Worm (Caenorhabditis elegans): ENCODE measurements around the gene sek-1.

The sek-1 gene

ce11 chrX:7794306-7794743 is 22.2 kb upstream of the sek-1 start (continued):
- TF ChIP-seq efl-1 (optimal IDR thresholded peaks at IDR 0.05) = no peak
- peak in 1 of 2 experiments; percentile 88 for TF ChIP-seq efl-1 (GFP tag; optimal IDR thresholded peaks at IDR 0.05 in 1 of 2)
- no peak for TF ChIP-seq unc-98 (GFP tag; IDR thresholded peaks at IDR 0.05)
- no peak for TF ChIP-seq lir-3 (tag; optimal IDR thresholded peaks at IDR 0.05; ENCODE audit: poor library complexity)
- TF ChIP-seq nhr-85 (tag) = no peak
- no peak for TF ChIP-seq lin-13 (GFP tag; optimal IDR thresholded peaks at IDR 0.05)
- TF ChIP-seq hlh-17 (GFP tag; optimal IDR thresholded peaks at IDR 0.05; ENCODE audit: borderline replicate concordance) = no peak
- no peak for TF ChIP-seq alr-1 (tag; optimal IDR thresholded peaks at IDR 0.05; ENCODE audit: borderline replicate concordance)
- no peak for TF ChIP-seq ceh-88 (GFP tag; IDR thresholded peaks at IDR 0.05)
- TF ChIP-seq nhr-11 (tag; optimal IDR thresholded peaks at IDR 0.05) = no peak
- no peak for TF ChIP-seq C34B4.2 (tag; optimal IDR thresholded peaks at IDR 0.05)
- peak; percentile 48 for TF ChIP-seq C16A3.4 (tag; optimal IDR thresholded peaks at IDR 0.05)
- peak in 1 of 2 experiments; percentile 31 for TF ChIP-seq mdl-1 (tag; optimal IDR thresholded peaks at IDR 0.05)
- TF ChIP-seq nhr-237 (tag; optimal IDR thresholded peaks at IDR 0.05) = no peak
- TF ChIP-seq tbx-2 (tag; optimal IDR thresholded peaks at IDR 0.05) = no peak
- TF ChIP-seq ceh-90 (tag; optimal IDR thresholded peaks at IDR 0.05) = no peak
- TF ChIP-seq mef-2 (tag; optimal IDR thresholded peaks at IDR 0.05) = no peak
- TF ChIP-seq sptf-1 (tag; optimal IDR thresholded peaks at IDR 0.05) = no peak
- no peak for TF ChIP-seq pag-3 (tag; optimal IDR thresholded peaks at IDR 0.05; ENCODE audit: borderline replicate concordance, insufficient read depth)
- no peak for TF ChIP-seq ama-1 (optimal IDR thresholded peaks at IDR 0.05)
- TF ChIP-seq egl-13 (tag; optimal IDR thresholded peaks at IDR 0.05) = no peak
- no peak for TF ChIP-seq zip-4 (GFP tag; optimal IDR thresholded peaks at IDR 0.05)
- TF ChIP-seq unc-62 (GFP tag; optimal IDR thresholded peaks at IDR 0.05) = no peak
- no peak for TF ChIP-seq nhr-84 (tag; optimal IDR thresholded peaks at IDR 0.05)
- TF ChIP-seq grh-1 (GFP tag; IDR thresholded peaks at IDR 0.05) = no peak
- peak in 1 of 2 experiments; percentile 40 for TF ChIP-seq lin-35 (GFP tag; optimal IDR thresholded peaks at IDR 0.05)
- TF ChIP-seq elt-3 (tag; optimal IDR thresholded peaks at IDR 0.05) = peak in 1 of 6 experiments; percentile 42
- no peak for TF ChIP-seq unc-86 (tag; optimal IDR thresholded peaks at IDR 0.05)
- no peak for TF ChIP-seq fkh-8 (tag; optimal IDR thresholded peaks at IDR 0.05)
- no peak for TF ChIP-seq ceh-82 (tag; optimal IDR thresholded peaks at IDR 0.05)
- TF ChIP-seq pqm-1 (tag; optimal IDR thresholded peaks at IDR 0.05) = no peak
- no peak for TF ChIP-seq lin-14 (GFP tag; optimal IDR thresholded peaks at IDR 0.05)
- TF ChIP-seq mab-9 (GFP tag; IDR thresholded peaks at IDR 0.05) = no peak
- TF ChIP-seq ces-1 (GFP tag; optimal IDR thresholded peaks at IDR 0.05) = no peak
- peak; percentile 2 for TF ChIP-seq dsc-1 (tag; optimal IDR thresholded peaks at IDR 0.05)
- no peak for TF ChIP-seq vab-15 (tag; optimal IDR thresholded peaks at IDR 0.05)
- no peak for TF ChIP-seq ceh-8 (GFP tag; optimal IDR thresholded peaks at IDR 0.05)
- no peak for TF ChIP-seq C04F5.9 (tag; optimal IDR thresholded peaks at IDR 0.05)
- TF ChIP-seq nhr-12 (tag; optimal IDR thresholded peaks at IDR 0.05) = no peak
- TF ChIP-seq aly-2 (tag; optimal IDR thresholded peaks at IDR 0.05) = no peak
- TF ChIP-seq sup-37 (GFP tag; optimal IDR thresholded peaks at IDR 0.05) = no peak
- TF ChIP-seq nhr-77 (tag; optimal IDR thresholded peaks at IDR 0.05) = no peak
- no peak for TF ChIP-seq lsy-2 (tag; optimal IDR thresholded peaks at IDR 0.05)
- peak; percentile 11 for TF ChIP-seq rnt-1 (tag; optimal IDR thresholded peaks at IDR 0.05)
- TF ChIP-seq F16B12.6 (tag; optimal IDR thresholded peaks at IDR 0.05) = no peak
- peak; percentile 19 for TF ChIP-seq snu-23 (GFP tag; optimal IDR thresholded peaks at IDR 0.05)
- peak; percentile 4 for TF ChIP-seq nhr-47 (tag; optimal IDR thresholded peaks at IDR 0.05)
- TF ChIP-seq ets-5 (GFP tag; IDR thresholded peaks at IDR 0.05) = no peak
- TF ChIP-seq nhr-28 (tag; optimal IDR thresholded peaks at IDR 0.05) = no peak
- TF ChIP-seq blmp-1 (tag; optimal IDR thresholded peaks at IDR 0.05) = peak; percentile 68
- no peak for TF ChIP-seq unc-130 (tag; optimal IDR thresholded peaks at IDR 0.05)
- TF ChIP-seq snpc-4 (tag; optimal IDR thresholded peaks at IDR 0.05) = no peak
- TF ChIP-seq ceh-63 (GFP tag; optimal IDR thresholded peaks at IDR 0.05) = no peak
- TF ChIP-seq nhr-20 (tag; optimal IDR thresholded peaks at IDR 0.05) = peak; percentile 22
